Worm (Caenorhabditis elegans) whole organism, young adult: ENCODE results near the gene cdh-5.

Experiments used
- D2030.7 ChIP-seq: fragments of 200-800 bp; sonication (Bioruptor generic); IDR thresholded peaks from 2 replicates; pipeline ENCODE4 v1.3.6; 2022; ENCODE audit warnings: missing genetic modification reagents, missing genetic modification characterization, missing compliant biosample characterization
- F23B12.7 ChIP-seq: sonication (generic microtip); optimal IDR thresholded peaks from 2 replicates; lab custom pipeline; 2017; ENCODE audit warnings: missing genetic modification characterization, mild to moderate bottlenecking, missing compliant biosample characterization, antibody characterized with exemption, moderate library complexity; ENCODE audit not compliant: insufficient read depth
- F39B2.1 ChIP-seq: fragments of 200-800 bp; sonication (Bioruptor generic); IDR thresholded peaks from 2 replicates; pipeline ENCODE4 v1.3.6; 2022; ENCODE audit warnings: missing genetic modification reagents, missing genetic modification characterization, missing compliant biosample characterization
- dpl-1 ChIP-seq: fragments of 150-350 bp; optimal IDR thresholded peaks from 2 replicates; lab custom pipeline; 2014; ENCODE audit warnings: missing biosample characterization, missing genetic modification reagents, missing genetic modification characterization
- ekl-4 ChIP-seq: fragments of 200-800 bp; sonication (Bioruptor generic); IDR thresholded peaks from 2 replicates; pipeline ENCODE4 v1.3.6; 2022; ENCODE audit warnings: missing genetic modification reagents, missing genetic modification characterization, missing compliant biosample characterization
- lin-35 ChIP-seq, 3 experiments: fragments of 150-350 bp in 2 of 3; sonication (generic microtip) in 1 of 3; optimal IDR thresholded peaks; 2 replicates each; lab custom pipeline; 2014 to 2018; ENCODE audit warnings: missing biosample characterization in 3 of 3, missing genetic modification characterization in 3 of 3, missing genetic modification reagents in 3 of 3
- madf-6 ChIP-seq: fragments of 200-800 bp; sonication (Bioruptor generic); IDR thresholded peaks from 2 replicates; pipeline ENCODE4 v1.3.6; 2022; ENCODE audit warnings: missing genetic modification reagents, missing genetic modification characterization, missing compliant biosample characterization
- snpc-1.1 ChIP-seq: sonication (generic microtip); optimal IDR thresholded peaks from 2 replicates; lab custom pipeline; 2017; ENCODE audit warnings: missing genetic modification characterization, mild to moderate bottlenecking, missing compliant biosample characterization, antibody characterized with exemption, moderate library complexity, missing genotype, missing genetic modification reagents; ENCODE audit not compliant: insufficient read depth
- sptf-2 ChIP-seq: fragments of 200-800 bp; sonication (Bioruptor generic); optimal IDR thresholded peaks from 2 replicates; lab custom pipeline; 2018; ENCODE audit warnings: mild to moderate bottlenecking, missing genetic modification characterization, missing compliant biosample characterization
- ztf-25 ChIP-seq: fragments of 200-800 bp; sonication (Bioruptor generic); IDR thresholded peaks from 2 replicates; pipeline ENCODE4 v1.3.6; 2022; ENCODE audit warnings: missing genetic modification reagents, missing genetic modification characterization, missing compliant biosample characterization

ce11 chrIV:8677303-8677702, 8.6 kb downstream of the cdh-5 start, which contains the start of gene F08B4.8:
- TF ChIP-seq ztf-25 (no peak), madf-6 (GFP tag; lab: Robert Waterston, UW) (no peak), F39B2.1 (GFP tag; lab: Robert Waterston, UW) (no peak), lin-35 (GFP tag; optimal IDR thresholded peaks at IDR 0.05; lab: Kevin White, UChicago) (no peak), ekl-4 (no peak), dpl-1 (no peak), D2030.7 (no peak), snpc-1.1 (tag; lab: Kevin White, UChicago) (no peak), F23B12.7 (tag; lab: Kevin White, UChicago) (no peak), sptf-2 (GFP tag; lab: Kevin White, UChicago) (no peak)
